Worm (Caenorhabditis elegans) whole organism, L1 larva: ENCODE measurements around the gene R03G8.1.

Experiments
- C04F5.9 ChIP-seq: sonication (generic microtip); optimal IDR thresholded peaks from 2 replicates; lab custom pipeline; 2016; ENCODE audit warnings: missing genetic modification characterization, missing compliant biosample characterization
- aha-1 ChIP-seq: fragments of 150-350 bp; optimal IDR thresholded peaks from 2 replicates; lab custom pipeline; 2014; ENCODE audit warnings: missing biosample characterization, missing genetic modification characterization
- ama-1 ChIP-seq: fragments of 150-350 bp; optimal IDR thresholded peaks from 2 replicates; lab custom pipeline; 2014
- ceh-63 ChIP-seq: fragments of 200-800 bp; sonication (Bioruptor generic); optimal IDR thresholded peaks from 2 replicates; lab custom pipeline; 2018; ENCODE audit warnings: mild to moderate bottlenecking, missing genetic modification characterization, missing compliant biosample characterization
- ceh-8 ChIP-seq: fragments of 200-800 bp; sonication (Bioruptor generic); optimal IDR thresholded peaks from 2 replicates; lab custom pipeline; 2018; ENCODE audit warnings: mild to moderate bottlenecking, missing genetic modification characterization, moderate library complexity, missing compliant biosample characterization
- ceh-88 ChIP-seq: fragments of 200-800 bp; sonication (Bioruptor generic); IDR thresholded peaks from 2 replicates; pipeline ENCODE4 v1.3.6; 2022; ENCODE audit warnings: missing genetic modification characterization, missing compliant biosample characterization
- ces-1 ChIP-seq: fragments of 150-350 bp; optimal IDR thresholded peaks from 2 replicates; lab custom pipeline; 2014; ENCODE audit warnings: missing biosample characterization, missing genetic modification reagents, missing genetic modification characterization
- dsc-1 ChIP-seq: sonication (generic microtip); optimal IDR thresholded peaks from 2 replicates; lab custom pipeline; 2016; ENCODE audit warnings: mild to moderate bottlenecking, missing genetic modification characterization, missing compliant biosample characterization
- efl-1 ChIP-seq, 4 experiments: fragments of 150-350 bp; optimal IDR thresholded peaks in 3 of 4; peaks in 1 of 4; 1 replicate in 1 of 4; 2 replicates in 3 of 4; lab custom pipeline; 2014; ENCODE audit warnings: missing biosample characterization in 2 of 4, missing genetic modification characterization in 2 of 4, missing genetic modification reagents in 2 of 4
- efl-3 ChIP-seq: fragments of 200-800 bp; sonication (Bioruptor generic); optimal IDR thresholded peaks from 2 replicates; lab custom pipeline; 2018; ENCODE audit warnings: mild to moderate bottlenecking, missing genetic modification characterization, missing compliant biosample characterization
- egl-27 ChIP-seq, 2 experiments: fragments of 150-350 bp in 1 of 2; sonication (generic microtip); optimal IDR thresholded peaks; 3 replicates each; lab custom pipeline; 2017 to 2018; ENCODE audit warnings: missing biosample characterization in 2 of 2, missing genetic modification characterization in 2 of 2, missing genetic modification reagents in 2 of 2
- elt-2 ChIP-seq: sonication (generic microtip); optimal IDR thresholded peaks from 2 replicates; lab custom pipeline; 2016; ENCODE audit warnings: missing genetic modification characterization, mild to moderate bottlenecking, inconsistent platforms, missing compliant biosample characterization, missing genetic modification reagents
- elt-3 ChIP-seq, 6 experiments: fragments of 150-350 bp in 1 of 6; sonication (generic microtip); optimal IDR thresholded peaks; 2 replicates each; lab custom pipeline; 2017 to 2018; ENCODE audit warnings: missing biosample characterization in 6 of 6, missing genetic modification characterization in 6 of 6, inconsistent platforms in 1 of 6
- fkh-10 ChIP-seq: sonication (generic microtip); optimal IDR thresholded peaks from 2 replicates; lab custom pipeline; 2017; ENCODE audit warnings: missing biosample characterization, missing genetic modification reagents, missing genetic modification characterization
- fkh-4 ChIP-seq: sonication (generic microtip); optimal IDR thresholded peaks from 2 replicates; lab custom pipeline; 2016; ENCODE audit warnings: missing compliant biosample characterization, missing genetic modification characterization, borderline replicate concordance
- fos-1 ChIP-seq: fragments of 150-350 bp; optimal IDR thresholded peaks from 2 replicates; lab custom pipeline; 2014; ENCODE audit warnings: missing biosample characterization, missing genetic modification characterization
- hpl-2 ChIP-seq: fragments of 150-350 bp; optimal IDR thresholded peaks from 2 replicates; lab custom pipeline; 2014; ENCODE audit warnings: missing biosample characterization, missing genetic modification reagents, missing genetic modification characterization
- irx-1 ChIP-seq: sonication (generic microtip); optimal IDR thresholded peaks from 2 replicates; lab custom pipeline; 2016; ENCODE audit warnings: missing genetic modification characterization, missing compliant biosample characterization
- jun-1 ChIP-seq: fragments of 150-350 bp; optimal IDR thresholded peaks from 2 replicates; lab custom pipeline; 2014; ENCODE audit warnings: missing biosample characterization, missing genetic modification reagents, missing genetic modification characterization
- lin-39 ChIP-seq: fragments of 150-350 bp; optimal IDR thresholded peaks from 2 replicates; lab custom pipeline; 2014; ENCODE audit warnings: missing biosample characterization, missing genetic modification reagents, missing genetic modification characterization
- lir-3 ChIP-seq: sonication (generic microtip); optimal IDR thresholded peaks from 2 replicates; lab custom pipeline; 2016; ENCODE audit warnings: mild to moderate bottlenecking, missing genetic modification characterization, moderate library complexity, missing compliant biosample characterization; ENCODE audit not compliant: poor library complexity
- lsy-2 ChIP-seq, 2 experiments: fragments of 150-350 bp; optimal IDR thresholded peaks; 2 replicates each; lab custom pipeline; 2014; ENCODE audit warnings: missing biosample characterization in 2 of 2, missing genetic modification characterization in 2 of 2
- mdl-1 ChIP-seq, 2 experiments: fragments of 150-350 bp; optimal IDR thresholded peaks; 2 replicates each; lab custom pipeline; 2014 to 2017; ENCODE audit warnings: missing biosample characterization in 2 of 2, missing genetic modification characterization in 2 of 2, inconsistent platforms in 1 of 2
- mef-2 ChIP-seq: fragments of 150-350 bp; optimal IDR thresholded peaks from 2 replicates; lab custom pipeline; 2014; ENCODE audit warnings: missing biosample characterization, missing genetic modification characterization
- mep-1 ChIP-seq: fragments of 150-350 bp; optimal IDR thresholded peaks from 2 replicates; lab custom pipeline; 2014; ENCODE audit warnings: missing biosample characterization, missing genetic modification characterization
- nhr-19 ChIP-seq: fragments of 200-800 bp; sonication (Bioruptor generic); conservative IDR thresholded peaks from 2 replicates; pipeline ENCODE4 v1.3.6; 2022; ENCODE audit warnings: missing genetic modification characterization, missing compliant biosample characterization
- nhr-20 ChIP-seq: sonication (generic microtip); optimal IDR thresholded peaks from 2 replicates; lab custom pipeline; 2016; ENCODE audit warnings: mild to moderate bottlenecking, missing genetic modification characterization, missing compliant biosample characterization
- nhr-237 ChIP-seq: fragments of 150-350 bp; optimal IDR thresholded peaks from 2 replicates; lab custom pipeline; 2014; ENCODE audit warnings: missing biosample characterization, missing genetic modification characterization
- nhr-28 ChIP-seq: fragments of 150-350 bp; optimal IDR thresholded peaks from 2 replicates; lab custom pipeline; 2014; ENCODE audit warnings: missing biosample characterization, missing genetic modification characterization
- nhr-47 ChIP-seq: sonication (generic microtip); optimal IDR thresholded peaks from 2 replicates; lab custom pipeline; 2016; ENCODE audit warnings: mild to moderate bottlenecking, missing genetic modification characterization, moderate library complexity, missing compliant biosample characterization
- nhr-71 ChIP-seq: sonication (generic microtip); optimal IDR thresholded peaks from 2 replicates; lab custom pipeline; 2016; ENCODE audit warnings: mild to moderate bottlenecking, missing genetic modification characterization, moderate library complexity, missing compliant biosample characterization
- nhr-77 ChIP-seq: fragments of 150-350 bp; optimal IDR thresholded peaks from 2 replicates; lab custom pipeline; 2014; ENCODE audit warnings: missing biosample characterization, missing genetic modification characterization
- nhr-85 ChIP-seq: sonication (generic microtip); peaks from one replicate; lab custom pipeline; 2016; ENCODE audit warnings: missing genetic modification characterization, inconsistent platforms, missing compliant biosample characterization
- nhr-90 ChIP-seq: sonication (generic microtip); optimal IDR thresholded peaks from 2 replicates; lab custom pipeline; 2016; ENCODE audit warnings: mild to moderate bottlenecking, missing genetic modification characterization, missing compliant biosample characterization; ENCODE audit not compliant: poor library complexity
- pax-3 ChIP-seq: fragments of 200-800 bp; sonication (Bioruptor generic); optimal IDR thresholded peaks from 2 replicates; lab custom pipeline; 2018; ENCODE audit warnings: mild to moderate bottlenecking, missing genetic modification characterization, moderate library complexity, missing compliant biosample characterization
- rnt-1 ChIP-seq: sonication (generic microtip); optimal IDR thresholded peaks from 2 replicates; lab custom pipeline; 2016; ENCODE audit warnings: mild to moderate bottlenecking, missing genetic modification characterization, moderate library complexity, missing compliant biosample characterization
- snu-23 ChIP-seq: sonication (generic microtip); optimal IDR thresholded peaks from 2 replicates; lab custom pipeline; 2016; ENCODE audit warnings: missing genetic modification characterization, missing compliant biosample characterization
- sptf-1 ChIP-seq: fragments of 150-350 bp; optimal IDR thresholded peaks from 2 replicates; lab custom pipeline; 2014; ENCODE audit warnings: missing biosample characterization, missing genetic modification characterization
- swsn-7 ChIP-seq: sonication (generic microtip); optimal IDR thresholded peaks from 2 replicates; lab custom pipeline; 2016; ENCODE audit warnings: missing genetic modification characterization, missing compliant biosample characterization
- unc-30 ChIP-seq: sonication (generic microtip); optimal IDR thresholded peaks from 2 replicates; lab custom pipeline; 2017; ENCODE audit warnings: missing biosample characterization, missing genetic modification characterization
- unc-62 ChIP-seq: fragments of 150-350 bp; optimal IDR thresholded peaks from 2 replicates; lab custom pipeline; 2014; ENCODE audit warnings: missing biosample characterization, missing genetic modification reagents, missing genetic modification characterization
- vab-15 ChIP-seq: sonication (generic microtip); optimal IDR thresholded peaks from 2 replicates; lab custom pipeline; 2017; ENCODE audit warnings: missing genotype, mild to moderate bottlenecking, missing genetic modification characterization, missing compliant biosample characterization
- xbp-1 ChIP-seq: sonication (generic microtip); optimal IDR thresholded peaks from 2 replicates; lab custom pipeline; 2016; ENCODE audit warnings: missing genetic modification characterization, missing compliant biosample characterization
- zag-1 ChIP-seq: fragments of 150-350 bp; optimal IDR thresholded peaks from 2 replicates; lab custom pipeline; 2014; ENCODE audit warnings: missing biosample characterization, missing genetic modification characterization
- zip-4 ChIP-seq: fragments of 200-800 bp; sonication (Bioruptor generic); optimal IDR thresholded peaks from 2 replicates; lab custom pipeline; 2018; ENCODE audit warnings: mild to moderate bottlenecking, missing genetic modification characterization, moderate library complexity, missing compliant biosample characterization
- ztf-11 ChIP-seq, 2 experiments: sonication (generic microtip); optimal IDR thresholded peaks; 2 replicates each; lab custom pipeline; 2016 to 2017; ENCODE audit warnings: missing genetic modification characterization in 2 of 2, missing biosample characterization in 1 of 2, missing compliant biosample characterization in 1 of 2
- ztf-4 ChIP-seq: fragments of 150-350 bp; optimal IDR thresholded peaks from 2 replicates; lab custom pipeline; 2014; ENCODE audit warnings: missing biosample characterization, missing genetic modification characterization

R03G8.1 gene

DNA sequence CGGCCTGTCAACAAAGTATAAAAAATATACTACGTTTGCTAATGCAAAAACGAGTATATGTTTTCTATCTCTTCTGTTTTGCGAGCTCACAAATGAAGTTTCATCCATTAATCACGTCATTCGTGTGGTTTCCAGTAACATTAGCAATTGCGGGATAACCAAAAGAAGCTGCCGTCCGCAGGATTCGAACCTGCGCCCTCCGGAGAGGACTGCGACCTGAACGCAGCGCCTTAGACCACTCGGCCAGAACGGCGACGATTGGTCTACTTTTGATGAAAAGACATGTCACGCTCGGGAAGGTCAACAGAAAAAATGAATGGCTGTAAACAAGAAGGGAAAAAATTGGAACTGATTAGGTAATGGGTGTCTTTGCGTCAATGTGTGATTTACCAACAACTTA is 45.6 kb upstream of the R03G8.1 start (continued):
- TF ChIP-seq nhr-28 (tag; lab: Kevin White, UChicago) (no peak), nhr-237 (tag; lab: Kevin White, UChicago) (no peak), ama-1 (lab: Kevin White, UChicago) (no peak), pax-3 (tag; lab: Kevin White, UChicago) (no peak), elt-2 (no peak), nhr-85 (tag; lab: Kevin White, UChicago) (no peak), nhr-77 (tag; lab: Kevin White, UChicago) (no peak), ceh-8 (GFP tag; lab: Kevin White, UChicago) (no peak), jun-1 (tag; lab: Kevin White, UChicago) (no peak), unc-30 (tag; lab: Kevin White, UChicago) (no peak), nhr-90 (tag; lab: Kevin White, UChicago) (peak; percentile 43), unc-62 (no peak), ceh-63 (no peak), snu-23 (GFP tag; lab: Kevin White, UChicago) (peak; percentile 18), vab-15 (tag; lab: Kevin White, UChicago) (no peak), lsy-2 (tag; optimal IDR thresholded peaks at IDR 0.05; lab: Kevin White, UChicago) (peak in 1 of 2 experiments; percentile 38), mef-2 (tag; lab: Kevin White, UChicago) (no peak), sptf-1 (tag; lab: Kevin White, UChicago) (no peak), dsc-1 (tag; lab: Kevin White, UChicago) (no peak), swsn-7 (tag; lab: Kevin White, UChicago) (no peak), zip-4 (GFP tag; lab: Kevin White, UChicago) (no peak), nhr-19 (GFP tag; lab: Robert Waterston, UW) (0 out of 2 replicates have a peak, but pooled peaks have one; percentile 6), mdl-1 (tag; optimal IDR thresholded peaks at IDR 0.05; lab: Kevin White, UChicago) (no peak), nhr-47 (peak; percentile 9), mep-1 (tag; lab: Kevin White, UChicago) (no peak), C04F5.9 (no peak), lir-3 (tag; lab: Kevin White, UChicago) (no peak), efl-3 (GFP tag; lab: Kevin White, UChicago) (no peak), ztf-4 (no peak), ceh-88 (GFP tag; lab: Robert Waterston, UW) (no peak), ztf-11 (tag; optimal IDR thresholded peaks at IDR 0.05; lab: Kevin White, UChicago) (no peak), ces-1 (GFP tag; lab: Kevin White, UChicago) (no peak), aha-1 (tag; lab: Kevin White, UChicago) (no peak)

DNA sequence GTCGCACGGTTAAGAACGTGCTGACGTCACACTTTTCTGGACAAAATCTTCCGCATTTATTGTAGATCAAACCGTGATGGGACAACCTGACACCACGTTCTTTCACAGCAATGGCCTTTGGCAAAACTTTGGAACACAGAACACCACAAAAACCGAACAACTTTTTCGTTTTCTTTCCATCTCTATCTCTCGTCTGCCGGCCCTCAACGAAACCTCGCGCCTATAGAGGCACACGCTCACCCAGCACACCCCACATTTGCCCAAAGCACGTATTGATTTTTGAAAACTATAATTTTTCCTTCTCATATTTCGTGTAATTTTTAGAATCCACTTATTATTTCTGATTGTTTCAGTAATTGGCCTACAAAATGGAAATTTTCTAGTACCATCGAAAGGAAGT is 42.5 kb upstream of the R03G8.1 start:
- TF ChIP-seq egl-27 (tag; optimal IDR thresholded peaks at IDR 0.05; lab: Kevin White, UChicago) = no peak
- TF ChIP-seq xbp-1 = no peak
- TF ChIP-seq pax-3 (tag; lab: Kevin White, UChicago) = no peak
- TF ChIP-seq C04F5.9 = no peak
- TF ChIP-seq irx-1 (tag; lab: Kevin White, UChicago) = no peak

DNA sequence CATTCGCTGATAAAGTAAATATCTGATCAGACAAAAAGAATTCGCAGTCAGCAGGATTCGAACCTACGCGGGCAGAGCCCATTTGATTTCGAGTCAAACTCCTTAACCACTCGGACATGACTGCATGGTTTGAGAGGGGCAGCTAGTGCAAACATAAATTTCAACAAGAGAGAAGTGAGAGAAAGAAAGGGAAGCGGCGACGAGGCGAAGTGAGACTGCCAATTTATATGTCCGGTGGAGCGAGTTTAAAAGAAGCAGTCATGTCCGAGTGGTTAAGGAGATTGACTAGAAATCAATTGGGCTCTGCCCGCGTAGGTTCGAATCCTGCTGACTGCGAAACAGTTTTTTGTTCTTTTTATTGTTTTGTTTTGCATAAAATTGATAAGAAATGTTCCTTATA is 38.0 kb upstream of the R03G8.1 start:
- TF ChIP-seq nhr-71 (tag; lab: Kevin White, UChicago) (peak; percentile 94), fkh-4 (tag; lab: Kevin White, UChicago) (peak; percentile 27), hpl-2 (peak; percentile 82), fos-1 (tag; lab: Kevin White, UChicago) (peak; percentile 55), elt-3 (tag; optimal IDR thresholded peaks at IDR 0.05; lab: Kevin White, UChicago) (peak in 2 of 6 experiments; percentile 5 to 89), rnt-1 (peak; percentile 82), zag-1 (tag; lab: Kevin White, UChicago) (peak; percentile 13), fkh-10 (peak; percentile 90), zip-4 (GFP tag; lab: Kevin White, UChicago) (peak; percentile 76), irx-1 (tag; lab: Kevin White, UChicago) (peak; percentile 86), ceh-88 (GFP tag; lab: Robert Waterston, UW) (peak; percentile 86), efl-1 (optimal IDR thresholded peaks at IDR 0.05; lab: Kevin White, UChicago) (peak; percentile 49 to 55), efl-1 (GFP tag; optimal IDR thresholded peaks at IDR 0.05 in 1 of 2; lab: Kevin White, UChicago) (peak; percentile 18 to 95), nhr-20 (tag; lab: Kevin White, UChicago) (peak; percentile 94), ztf-11 (tag; optimal IDR thresholded peaks at IDR 0.05; lab: Kevin White, UChicago) (peak in 1 of 2 experiments; percentile 81), xbp-1 (peak; percentile 84), mdl-1 (tag; optimal IDR thresholded peaks at IDR 0.05; lab: Kevin White, UChicago) (peak in 1 of 2 experiments; percentile 81), ceh-63 (peak; percentile 67), ceh-8 (GFP tag; lab: Kevin White, UChicago) (peak; percentile 96), vab-15 (tag; lab: Kevin White, UChicago) (peak; percentile 35), lin-39 (tag; lab: Kevin White, UChicago) (peak; percentile 49), nhr-237 (tag; lab: Kevin White, UChicago) (peak; percentile 12), nhr-90 (tag; lab: Kevin White, UChicago) (peak; percentile 92), efl-3 (GFP tag; lab: Kevin White, UChicago) (peak; percentile 58), ztf-4 (peak; percentile 77), nhr-85 (tag; lab: Kevin White, UChicago) (peak; percentile 83)
